Fruit fly (Drosophila melanogaster): ENCODE data around the gene nyo.

nyo gene

dm6 chr3R:31596071-31596883 is 53.4 kb downstream of the nyo start, which contains the start of gene RpL6 (continued):
- peak; percentile 43 for TF ChIP-seq CG32532 (GFP tag; IDR thresholded peaks at IDR 0.05)
- TF ChIP-seq Stat92E (GFP tag; optimal IDR thresholded peaks at IDR 0.05), result peak in 1 of 3 experiments; percentile 49
- peak; percentile 28 for TF ChIP-seq CG12299 (tag; optimal IDR thresholded peaks at IDR 0.05)
- 0 out of 3 replicates have a peak, but pooled peaks have one; percentile 37 for TF ChIP-seq ken (GFP tag; IDR thresholded peaks at IDR 0.05)
- peak; percentile 83 for TF ChIP-seq hb (GFP tag; IDR thresholded peaks at IDR 0.05; ENCODE audit: partially characterized antibody)
- no peak for TF ChIP-seq gcm2 (GFP tag; optimal IDR thresholded peaks at IDR 0.05)
- TF ChIP-seq CG7987 (GFP tag; optimal IDR thresholded peaks at IDR 0.05), result peak; percentile 57
- no peak for TF ChIP-seq NK7.1 (GFP tag; optimal IDR thresholded peaks at IDR 0.05)
- TF ChIP-seq kah (GFP tag; optimal IDR thresholded peaks at IDR 0.05), result peak; percentile 20
- TF ChIP-seq Dref (GFP tag; IDR thresholded peaks at IDR 0.05), result peak; percentile 83
- peak; percentile 34; the same call in 1 of the 2 replicates for TF ChIP-seq CG17328 (GFP tag; IDR thresholded peaks at IDR 0.05)
- TF ChIP-seq CG13894 (tag; optimal IDR thresholded peaks at IDR 0.05), result peak; percentile 30
- peak; percentile 78 for TF ChIP-seq CG14860 (GFP tag; IDR thresholded peaks at IDR 0.05; ENCODE audit: partially characterized antibody)
- TF ChIP-seq sna (GFP tag; IDR thresholded peaks at IDR 0.05; ENCODE audit: partially characterized antibody), result peak; percentile 88
- peak; percentile 60; the same call in 1 of the 2 replicates for TF ChIP-seq CG32767 (GFP tag; IDR thresholded peaks at IDR 0.05)
- TF ChIP-seq Ets65A (GFP tag), result peak; percentile 64
- TF ChIP-seq CG12391 (tag; optimal IDR thresholded peaks at IDR 0.05), result peak; percentile 54

- TF ChIP-seq ATbp (GFP tag; optimal IDR thresholded peaks at IDR 0.05), result no peak
- TF ChIP-seq CG34376 (GFP tag; optimal IDR thresholded peaks at IDR 0.05), result peak; percentile 48
- TF ChIP-seq Med (GFP tag), result peak; percentile 1
- no peak for TF ChIP-seq hkb (optimal IDR thresholded peaks at IDR 0.05)
- 0 out of 2 replicates have a peak, but pooled peaks have one; percentile 2 for TF ChIP-seq hkb (GFP tag; IDR thresholded peaks at IDR 0.05)
- TF ChIP-seq CG9215 (GFP tag; IDR thresholded peaks at IDR 0.05), result no peak
- peak; percentile 54 for TF ChIP-seq sens (GFP tag)
- TF ChIP-seq pzg (GFP tag; optimal IDR thresholded peaks at IDR 0.05), result no peak
- TF ChIP-seq Rfx (GFP tag; IDR thresholded peaks at IDR 0.05), result 0 out of 2 replicates have a peak, but pooled peaks have one; percentile 1
- TF ChIP-seq CG18476 (GFP tag; optimal IDR thresholded peaks at IDR 0.05), result peak; percentile 55
- TF ChIP-seq Hr39 (optimal IDR thresholded peaks at IDR 0.05), result no peak
- peak in 1 of 2 experiments; percentile 91 for TF ChIP-seq Pdp1 (GFP tag; optimal IDR thresholded peaks at IDR 0.05)
Measured at dm6 chr3R:31597736-31598431, 55.1 kb downstream of the nyo start.

- peak in 1 of 2 experiments; percentile 75 for TF ChIP-seq Pdp1 (GFP tag; optimal IDR thresholded peaks at IDR 0.05)
- TF ChIP-seq mirr (GFP tag; optimal IDR thresholded peaks at IDR 0.05), result peak; percentile 30
- peak; percentile 91 for TF ChIP-seq CG10543 (GFP tag; optimal IDR thresholded peaks at IDR 0.05)
- no peak for TF ChIP-seq MESR4 (GFP tag; optimal IDR thresholded peaks at IDR 0.05)
- peak; percentile 65; the same call in 1 of the 2 replicates for TF ChIP-seq rib (GFP tag; IDR thresholded peaks at IDR 0.05)
- no peak for TF ChIP-seq Dip2 (GFP tag; IDR thresholded peaks at IDR 0.05)
- TF ChIP-seq B-H2 (GFP tag; optimal IDR thresholded peaks at IDR 0.05), result peak; percentile 19
- TF ChIP-seq exex (tag; optimal IDR thresholded peaks at IDR 0.05), result peak; percentile 70
- peak; percentile 87 for TF ChIP-seq ftz-f1 (GFP tag; optimal IDR thresholded peaks at IDR 0.05)
- TF ChIP-seq CG17186 (GFP tag; optimal IDR thresholded peaks at IDR 0.05), result no peak
- TF ChIP-seq CG13287 (GFP tag; IDR thresholded peaks at IDR 0.05; ENCODE audit: partially characterized antibody), result 0 out of 2 replicates have a peak, but pooled peaks have one; percentile 16
- TF ChIP-seq ERR (GFP tag; optimal IDR thresholded peaks at IDR 0.05), result peak; percentile 8
- peak; percentile 23 for TF ChIP-seq corto (GFP tag; optimal IDR thresholded peaks at IDR 0.05)
- TF ChIP-seq Dbx (GFP tag; IDR thresholded peaks at IDR 0.05), result peak; percentile 30; the same call in 1 of the 3 replicates
- TF ChIP-seq abd-A (tag; optimal IDR thresholded peaks at IDR 0.05), result peak; percentile 44
- TF ChIP-seq Aef1 (GFP tag; IDR thresholded peaks at IDR 0.05), result peak; percentile 15; the same call in 1 of the 3 replicates
Measured at dm6 chr3R:31599538-31600313, 56.9 kb downstream of the nyo start.

Measured in whole organism, embryonic.